Worm (Caenorhabditis elegans) whole organism, L4/young adult: ENCODE results near the gene far-2.

Experiments used
- W03F9.2 ChIP-seq: fragments of 150-350 bp; optimal IDR thresholded peaks from 2 replicates; lab custom pipeline; 2014; ENCODE audit warnings: missing biosample characterization, missing genetic modification characterization
- dao-5 ChIP-seq: sonication (generic microtip); optimal IDR thresholded peaks from 2 replicates; lab custom pipeline; 2016; ENCODE audit warnings: missing genotype, missing genetic modification characterization, moderate library complexity, missing compliant biosample characterization
- him-1 ChIP-seq: sonication (generic microtip); optimal IDR thresholded peaks from 2 replicates; lab custom pipeline; 2016; ENCODE audit warnings: missing genotype, missing genetic modification reagents, missing genetic modification characterization, missing compliant biosample characterization

- TF ChIP-seq W03F9.2 (tag; lab: Kevin White, UChicago) (no peak), him-1 (tag; lab: Kevin White, UChicago) (no peak), dao-5 (tag; lab: Kevin White, UChicago) (no peak)
Observed at ce11 chrIII:9037658-9038057, 44.0 kb upstream of the far-2 start, which contains the start of gene R107.9.
